Worm (Caenorhabditis elegans): Measurements from ENCODE around the gene srh-69.

ce11 chrII:12494067-12494477 lies 20.4 kb downstream of the srh-69 start:
- TF ChIP-seq ets-4 (tag; optimal IDR thresholded peaks at IDR 0.05) (no peak), elt-2 (tag; optimal IDR thresholded peaks at IDR 0.05) (no peak), Y22D7AL.16 (tag; optimal IDR thresholded peaks at IDR 0.05) (no peak), pag-3 (tag; optimal IDR thresholded peaks at IDR 0.05; ENCODE audit: borderline replicate concordance) (no peak), nfya-1 (tag; optimal IDR thresholded peaks at IDR 0.05) (no peak), ahr-1 (tag; optimal IDR thresholded peaks at IDR 0.05) (no peak), che-1 (tag; optimal IDR thresholded peaks at IDR 0.05) (no peak), tbx-7 (tag; optimal IDR thresholded peaks at IDR 0.05) (no peak), pqm-1 (tag; optimal IDR thresholded peaks at IDR 0.05) (no peak)
